Worm (Caenorhabditis elegans) whole organism, L2 larva: ENCODE results near the gene C32D5.14.

Experiments used
- C34F6.9 ChIP-seq: fragments of 150-350 bp; optimal IDR thresholded peaks from 2 replicates; lab custom pipeline; 2014; ENCODE audit warnings: missing biosample characterization, missing genetic modification characterization
- R02D3.7 ChIP-seq: fragments of 150-350 bp; optimal IDR thresholded peaks from 2 replicates; lab custom pipeline; 2014; ENCODE audit warnings: missing biosample characterization, missing genetic modification characterization
- ZK546.5 ChIP-seq: sonication (generic microtip); optimal IDR thresholded peaks from 2 replicates; lab custom pipeline; 2017; ENCODE audit warnings: missing biosample characterization, missing genetic modification characterization
- alr-1 ChIP-seq: fragments of 150-350 bp; optimal IDR thresholded peaks from 2 replicates; lab custom pipeline; 2014; ENCODE audit warnings: missing biosample characterization, missing genetic modification characterization
- aly-2 ChIP-seq: fragments of 150-350 bp; optimal IDR thresholded peaks from 2 replicates; lab custom pipeline; 2014; ENCODE audit warnings: missing biosample characterization, missing genetic modification characterization
- ama-1 ChIP-seq: fragments of 150-350 bp; optimal IDR thresholded peaks from 2 replicates; lab custom pipeline; 2018; ENCODE audit warnings: inconsistent platforms
- blmp-1 ChIP-seq: sonication (generic microtip); optimal IDR thresholded peaks from 2 replicates; lab custom pipeline; 2017; ENCODE audit warnings: missing genetic modification characterization, mild to moderate bottlenecking, missing compliant biosample characterization, antibody characterized with exemption, moderate library complexity; ENCODE audit not compliant: insufficient read depth
- ceh-16 ChIP-seq: fragments of 150-350 bp; optimal IDR thresholded peaks from 2 replicates; lab custom pipeline; 2014; ENCODE audit warnings: missing biosample characterization, missing genetic modification characterization
- ceh-82 ChIP-seq: fragments of 150-350 bp; optimal IDR thresholded peaks from 2 replicates; lab custom pipeline; 2014; ENCODE audit warnings: missing biosample characterization, missing genetic modification characterization
- crh-2 ChIP-seq: sonication (generic microtip); optimal IDR thresholded peaks from 2 replicates; lab custom pipeline; 2017; ENCODE audit warnings: missing biosample characterization, missing genetic modification characterization
- elt-1 ChIP-seq: fragments of 150-350 bp; optimal IDR thresholded peaks from 2 replicates; lab custom pipeline; 2014; ENCODE audit warnings: missing biosample characterization, missing genetic modification characterization
- elt-3 ChIP-seq: sonication (generic microtip); optimal IDR thresholded peaks from 2 replicates; lab custom pipeline; 2017; ENCODE audit warnings: missing biosample characterization, missing genetic modification characterization
- fos-1 ChIP-seq: fragments of 150-350 bp; optimal IDR thresholded peaks from 2 replicates; lab custom pipeline; 2014; ENCODE audit warnings: missing biosample characterization, missing genetic modification characterization
- gmeb-1 ChIP-seq: fragments of 150-350 bp; optimal IDR thresholded peaks from 2 replicates; lab custom pipeline; 2014; ENCODE audit warnings: missing biosample characterization, missing genetic modification characterization
- lin-11 ChIP-seq: fragments of 150-350 bp; sonication (generic microtip); optimal IDR thresholded peaks from 2 replicates; lab custom pipeline; 2014; ENCODE audit warnings: missing biosample characterization, missing genetic modification characterization, inconsistent platforms, mixed read lengths
- lin-13 ChIP-seq: fragments of 150-350 bp; optimal IDR thresholded peaks from 2 replicates; lab custom pipeline; 2014; ENCODE audit warnings: missing biosample characterization, missing genetic modification reagents, missing genetic modification characterization
- lin-39 ChIP-seq: fragments of 150-350 bp; optimal IDR thresholded peaks from 2 replicates; lab custom pipeline; 2014; ENCODE audit warnings: missing biosample characterization, missing genetic modification reagents, missing genetic modification characterization
- lsy-2 ChIP-seq, 2 experiments: fragments of 150-350 bp in 1 of 2; sonication (generic microtip) in 1 of 2; optimal IDR thresholded peaks; 2 replicates each; lab custom pipeline; 2014 to 2017; ENCODE audit warnings: missing biosample characterization in 2 of 2, missing genetic modification characterization in 2 of 2
- mab-5 ChIP-seq: fragments of 150-350 bp; optimal IDR thresholded peaks from 2 replicates; lab custom pipeline; 2014; ENCODE audit warnings: missing biosample characterization, missing genetic modification characterization
- mbf-1 ChIP-seq: sonication (generic microtip); optimal IDR thresholded peaks from 2 replicates; lab custom pipeline; 2017; ENCODE audit warnings: missing biosample characterization, missing genetic modification characterization
- mdl-1 ChIP-seq, 2 experiments: fragments of 150-350 bp in 1 of 2; sonication (generic microtip) in 1 of 2; optimal IDR thresholded peaks; 2 replicates each; lab custom pipeline; 2017; ENCODE audit warnings: missing biosample characterization in 2 of 2, missing genetic modification characterization in 2 of 2
- nhr-10 ChIP-seq: sonication (generic microtip); optimal IDR thresholded peaks from 2 replicates; lab custom pipeline; 2017; ENCODE audit warnings: missing biosample characterization, missing genetic modification characterization
- nhr-12 ChIP-seq: fragments of 150-350 bp; optimal IDR thresholded peaks from 2 replicates; lab custom pipeline; 2014; ENCODE audit warnings: missing biosample characterization, missing genetic modification characterization
- nhr-129 ChIP-seq: fragments of 150-350 bp; optimal IDR thresholded peaks from 2 replicates; lab custom pipeline; 2014; ENCODE audit warnings: missing biosample characterization, missing genetic modification characterization
- nhr-21 ChIP-seq: fragments of 150-350 bp; optimal IDR thresholded peaks from 2 replicates; lab custom pipeline; 2014; ENCODE audit warnings: missing biosample characterization, missing genetic modification characterization
- nhr-23 ChIP-seq: fragments of 150-350 bp; optimal IDR thresholded peaks from 2 replicates; lab custom pipeline; 2014; ENCODE audit warnings: missing biosample characterization, missing genetic modification reagents, missing genetic modification characterization
- nhr-237 ChIP-seq: fragments of 150-350 bp; optimal IDR thresholded peaks from 2 replicates; lab custom pipeline; 2014; ENCODE audit warnings: missing biosample characterization, missing genetic modification characterization
- nhr-6 ChIP-seq: fragments of 150-350 bp; optimal IDR thresholded peaks from 2 replicates; lab custom pipeline; 2014; ENCODE audit warnings: missing biosample characterization, missing genetic modification characterization
- nhr-77 ChIP-seq: fragments of 150-350 bp; optimal IDR thresholded peaks from 2 replicates; lab custom pipeline; 2014; ENCODE audit warnings: missing biosample characterization, missing genetic modification characterization
- peb-1 ChIP-seq: fragments of 150-350 bp; optimal IDR thresholded peaks from 2 replicates; lab custom pipeline; 2014; ENCODE audit warnings: missing biosample characterization, missing genetic modification characterization
- sem-4 ChIP-seq: fragments of 150-350 bp; optimal IDR thresholded peaks from 2 replicates; lab custom pipeline; 2014; ENCODE audit warnings: missing biosample characterization, missing genetic modification reagents, missing genetic modification characterization
- skn-1 ChIP-seq: sonication (generic microtip); optimal IDR thresholded peaks from 2 replicates; lab custom pipeline; 2017; ENCODE audit warnings: missing biosample characterization, missing genetic modification characterization
- sma-3 ChIP-seq: sonication (generic microtip); optimal IDR thresholded peaks from 2 replicates; lab custom pipeline; 2016; ENCODE audit warnings: missing genetic modification reagents, missing genetic modification characterization, missing compliant biosample characterization
- sma-9 ChIP-seq, 2 experiments: fragments of 150-350 bp in 1 of 2; sonication (generic microtip) in 1 of 2; optimal IDR thresholded peaks; 2 replicates each; lab custom pipeline; 2014 to 2016; ENCODE audit warnings: missing genetic modification characterization in 2 of 2, mild to moderate bottlenecking in 1 of 2, missing biosample characterization in 1 of 2, missing compliant biosample characterization in 1 of 2, missing genetic modification reagents in 1 of 2, moderate library complexity in 1 of 2
- unc-39 ChIP-seq: fragments of 150-350 bp; optimal IDR thresholded peaks from 2 replicates; lab custom pipeline; 2014; ENCODE audit warnings: missing biosample characterization, missing genetic modification characterization
- unc-55 ChIP-seq: fragments of 150-350 bp; sonication (generic microtip); optimal IDR thresholded peaks from 3 replicates; lab custom pipeline; 2014; ENCODE audit warnings: missing biosample characterization, missing genetic modification reagents, missing genetic modification characterization
- unc-62 ChIP-seq: fragments of 150-350 bp; optimal IDR thresholded peaks from 2 replicates; lab custom pipeline; 2014; ENCODE audit warnings: missing biosample characterization, missing genetic modification reagents, missing genetic modification characterization
- zag-1 ChIP-seq: fragments of 150-350 bp; optimal IDR thresholded peaks from 2 replicates; lab custom pipeline; 2014; ENCODE audit warnings: missing biosample characterization, missing genetic modification characterization
- ztf-1 ChIP-seq: fragments of 200-800 bp; sonication (Bioruptor generic); conservative IDR thresholded peaks from 2 replicates; pipeline ENCODE4 v1.3.6; 2022; ENCODE audit warnings: missing genetic modification characterization, missing compliant biosample characterization
- ztf-11 ChIP-seq: sonication (generic microtip); optimal IDR thresholded peaks from 2 replicates; lab custom pipeline; 2017; ENCODE audit warnings: missing biosample characterization, missing genetic modification characterization

The C32D5.14 gene

DNA sequence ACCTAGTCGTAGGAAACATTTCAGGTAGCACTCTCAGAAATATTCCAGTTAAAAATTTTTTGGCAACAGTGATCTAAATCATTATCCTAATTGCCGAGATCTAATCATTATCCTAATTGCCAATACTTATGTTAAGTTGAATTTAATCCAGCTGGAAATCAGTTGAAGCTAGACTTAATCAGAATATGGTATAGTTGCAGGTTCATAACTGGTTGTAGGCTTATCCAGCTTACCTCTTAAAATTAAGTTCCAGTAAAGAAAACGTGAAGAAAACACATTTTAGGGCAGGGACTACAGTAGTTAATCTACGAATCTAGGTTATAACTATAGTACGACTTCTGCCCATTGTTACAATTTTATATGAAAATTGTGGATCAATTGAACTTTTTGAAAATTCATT lies 41.4 kb downstream of the C32D5.14 start:
- no peak for TF ChIP-seq zag-1
- no peak for TF ChIP-seq ztf-11
- no peak for TF ChIP-seq ztf-1 (GFP tag; lab: Robert Waterston, UW)
- TF ChIP-seq fos-1 (tag; lab: Kevin White, UChicago): no peak
- no peak for TF ChIP-seq sma-3 (GFP tag; lab: Kevin White, UChicago)
- no peak for TF ChIP-seq lin-39 (tag; lab: Kevin White, UChicago)
- TF ChIP-seq ama-1 (lab: Kevin White, UChicago): no peak
- no peak for TF ChIP-seq C34F6.9 (tag; lab: Kevin White, UChicago)

DNA sequence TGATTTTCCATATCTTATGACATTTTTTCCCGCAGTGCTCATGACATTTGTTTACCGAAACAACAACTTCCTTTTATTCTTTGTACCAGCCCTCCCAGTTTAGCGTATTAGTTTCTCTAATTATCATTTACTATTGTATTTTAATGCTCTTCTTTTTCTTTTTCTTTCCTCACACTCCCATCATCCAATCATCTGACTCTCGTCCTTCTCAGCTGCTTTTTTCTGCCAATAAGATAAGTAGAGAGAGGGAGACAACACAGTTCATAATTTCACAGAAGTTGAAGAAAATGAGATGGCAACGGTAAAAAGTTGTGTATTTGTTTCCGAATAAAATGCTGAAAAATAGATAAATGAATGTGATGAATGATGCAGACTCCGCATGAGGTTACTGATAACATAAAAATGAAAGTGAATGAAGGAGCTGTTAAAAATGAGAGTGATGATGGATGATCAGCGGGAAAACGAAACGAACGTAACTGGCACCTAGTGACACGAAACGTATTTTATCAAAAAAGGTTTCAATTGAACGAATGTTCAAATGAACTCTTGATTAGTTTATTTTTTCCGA lies 42.2 kb downstream of the C32D5.14 start:
- TF ChIP-seq nhr-129 (tag; lab: Kevin White, UChicago): peak; percentile 8
- TF ChIP-seq lsy-2 (tag; optimal IDR thresholded peaks at IDR 0.05; lab: Kevin White, UChicago): no peak
- TF ChIP-seq sma-9 (GFP tag; optimal IDR thresholded peaks at IDR 0.05; lab: Kevin White, UChicago): peak; percentile 11
- no peak for TF ChIP-seq sma-9 (tag; optimal IDR thresholded peaks at IDR 0.05; lab: Kevin White, UChicago)
- peak; percentile 40 for TF ChIP-seq crh-2 (tag; lab: Kevin White, UChicago)
- no peak for TF ChIP-seq peb-1 (tag; lab: Kevin White, UChicago)
- no peak for TF ChIP-seq R02D3.7 (tag; lab: Kevin White, UChicago)
- TF ChIP-seq fos-1 (tag; lab: Kevin White, UChicago): peak; percentile 90
- TF ChIP-seq blmp-1 (tag; lab: Kevin White, UChicago): peak; percentile 29
- TF ChIP-seq, all 48 proteins: peak for 5

DNA sequence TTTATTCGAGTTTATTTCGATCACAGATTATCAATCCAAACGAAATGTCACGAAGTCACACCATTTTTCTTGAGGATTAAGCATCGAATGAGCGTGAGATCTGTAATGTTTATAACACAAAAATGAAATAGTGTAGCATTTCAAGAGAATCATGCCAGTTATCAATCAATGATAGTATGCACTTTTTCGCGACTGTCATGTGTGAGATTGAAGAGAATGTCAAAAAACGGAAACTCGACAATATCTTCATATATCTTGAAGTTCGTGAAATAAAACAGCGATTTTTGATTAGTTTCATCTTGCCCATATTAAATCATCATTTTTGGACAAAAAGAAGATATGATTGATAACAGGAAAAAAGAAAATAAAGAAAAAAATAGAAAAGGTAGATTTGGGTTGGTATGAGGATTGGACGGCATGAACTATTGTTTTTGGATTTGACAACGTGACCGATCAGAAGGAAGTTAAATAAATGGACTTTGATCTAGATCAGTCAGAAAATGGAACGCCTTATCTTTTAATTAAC lies 43.8 kb downstream of the C32D5.14 start:
- TF ChIP-seq fos-1 (tag; lab: Kevin White, UChicago): peak; percentile 44
- no peak for TF ChIP-seq mbf-1 (tag; lab: Kevin White, UChicago)
- TF ChIP-seq sma-3 (GFP tag; lab: Kevin White, UChicago): peak; percentile 10
- peak; percentile 69 for TF ChIP-seq nhr-21 (tag; lab: Kevin White, UChicago)
- peak; percentile 35 for TF ChIP-seq sma-9 (GFP tag; optimal IDR thresholded peaks at IDR 0.05; lab: Kevin White, UChicago)
- TF ChIP-seq sma-9 (tag; optimal IDR thresholded peaks at IDR 0.05; lab: Kevin White, UChicago): no peak
- TF ChIP-seq gmeb-1 (tag; lab: Kevin White, UChicago): no peak
- TF ChIP-seq, all 48 proteins: peak for 4

DNA sequence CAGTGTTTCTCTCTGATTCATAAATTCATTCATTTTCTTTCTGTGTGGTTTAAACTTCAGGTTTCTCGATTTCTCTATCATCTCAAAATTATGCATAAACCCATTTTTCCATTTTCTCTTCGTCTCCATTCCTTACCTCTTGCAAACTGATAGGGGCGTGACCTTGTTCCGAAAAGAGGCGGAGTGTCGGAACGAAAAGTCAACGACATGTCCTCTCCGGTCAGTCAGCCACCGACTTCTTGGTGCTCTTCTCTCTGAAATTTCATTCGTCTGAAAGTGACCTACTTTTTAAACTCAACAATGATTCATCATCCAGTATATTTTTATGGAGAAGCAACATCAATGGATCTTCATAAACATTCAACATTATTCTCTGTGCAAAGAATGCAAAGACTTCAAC lies 45.6 kb downstream of the C32D5.14 start, which contains the start of gene F58F12.12:
Gene F58F12.12 (plus strand): TSS at position 301 of the 400 bp plus-strand sequence.
- TF ChIP-seq ceh-16 (tag; lab: Kevin White, UChicago) (no peak), fos-1 (tag; lab: Kevin White, UChicago) (peak; percentile 3)

DNA sequence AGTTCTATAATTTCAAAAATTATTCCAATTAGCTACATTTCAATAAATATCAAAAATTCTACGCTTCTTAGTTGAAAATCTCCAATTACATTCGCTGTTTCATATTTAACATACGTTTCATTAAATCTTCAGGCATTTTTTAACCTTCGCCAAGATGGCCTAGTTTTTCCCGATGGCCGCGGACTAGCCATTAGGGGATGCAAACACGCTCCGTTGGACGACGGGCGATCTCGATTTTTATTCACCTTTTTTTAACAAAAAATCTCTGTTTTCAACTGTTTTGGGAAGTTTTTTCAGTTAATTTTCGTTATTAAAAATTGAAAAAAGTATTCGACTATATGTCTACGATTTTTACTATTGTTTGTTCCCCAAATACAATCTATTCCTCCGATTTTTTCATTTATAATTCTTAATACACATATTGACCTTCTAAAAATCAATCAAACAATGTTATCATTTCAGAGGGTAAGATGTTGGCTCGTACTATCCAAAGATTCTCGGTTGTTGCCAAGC lies 48.0 kb downstream of the C32D5.14 start, which contains the start of gene F58F12.1:
Gene F58F12.1 (plus strand): TSS at position 463 of the 513 bp plus-strand sequence.
- TF ChIP-seq peb-1 (tag; lab: Kevin White, UChicago) (no peak), elt-3 (tag; lab: Kevin White, UChicago) (no peak), nhr-77 (tag; lab: Kevin White, UChicago) (no peak), lin-11 (no peak), lsy-2 (tag; optimal IDR thresholded peaks at IDR 0.05; lab: Kevin White, UChicago) (peak; percentile 39 to 78), unc-39 (tag; lab: Kevin White, UChicago) (no peak), ama-1 (lab: Kevin White, UChicago) (no peak), ztf-1 (GFP tag; lab: Robert Waterston, UW) (no peak), mab-5 (tag; lab: Kevin White, UChicago) (no peak), fos-1 (tag; lab: Kevin White, UChicago) (peak; percentile 67), blmp-1 (tag; lab: Kevin White, UChicago) (no peak), nhr-21 (tag; lab: Kevin White, UChicago) (peak; percentile 16), skn-1 (tag; lab: Kevin White, UChicago) (no peak), nhr-6 (tag; lab: Kevin White, UChicago) (no peak), nhr-237 (tag; lab: Kevin White, UChicago) (no peak), lin-39 (tag; lab: Kevin White, UChicago) (no peak), gmeb-1 (tag; lab: Kevin White, UChicago) (peak; percentile 66), unc-55 (GFP tag; lab: Kevin White, UChicago) (no peak), aly-2 (tag; lab: Kevin White, UChicago) (no peak), ZK546.5 (tag; lab: Kevin White, UChicago) (no peak), unc-62 (no peak), nhr-23 (tag; lab: Kevin White, UChicago) (no peak), nhr-12 (tag; lab: Kevin White, UChicago) (no peak), ztf-11 (no peak), lin-13 (GFP tag; lab: Kevin White, UChicago) (peak; percentile 61), alr-1 (no peak), nhr-129 (tag; lab: Kevin White, UChicago) (peak; percentile 61), R02D3.7 (tag; lab: Kevin White, UChicago) (no peak), ceh-82 (no peak), elt-1 (tag; lab: Kevin White, UChicago) (no peak), crh-2 (tag; lab: Kevin White, UChicago) (peak; percentile 24), zag-1 (no peak), mdl-1 (tag; optimal IDR thresholded peaks at IDR 0.05; lab: Kevin White, UChicago) (no peak), sem-4 (tag; lab: Kevin White, UChicago) (peak; percentile 38), sma-9 (GFP tag; optimal IDR thresholded peaks at IDR 0.05; lab: Kevin White, UChicago) (peak; percentile 41), sma-9 (tag; optimal IDR thresholded peaks at IDR 0.05; lab: Kevin White, UChicago) (no peak), nhr-10 (no peak)
